Worm (Caenorhabditis elegans) whole organism, L2 larva: Measurements from ENCODE around the gene F26A1.1.

Source experiments
- blmp-1 ChIP-seq: sonication (generic microtip); optimal IDR thresholded peaks from 2 replicates; lab custom pipeline; 2017; ENCODE audit warnings: missing genetic modification characterization, mild to moderate bottlenecking, missing compliant biosample characterization, antibody characterized with exemption, moderate library complexity; ENCODE audit not compliant: insufficient read depth
- ceh-82 ChIP-seq: fragments of 150-350 bp; optimal IDR thresholded peaks from 2 replicates; lab custom pipeline; 2014; ENCODE audit warnings: missing biosample characterization, missing genetic modification characterization
- elt-1 ChIP-seq: fragments of 150-350 bp; optimal IDR thresholded peaks from 2 replicates; lab custom pipeline; 2014; ENCODE audit warnings: missing biosample characterization, missing genetic modification characterization
- lin-13 ChIP-seq: fragments of 150-350 bp; optimal IDR thresholded peaks from 2 replicates; lab custom pipeline; 2014; ENCODE audit warnings: missing biosample characterization, missing genetic modification reagents, missing genetic modification characterization
- mdl-1 ChIP-seq, 2 experiments: fragments of 150-350 bp in 1 of 2; sonication (generic microtip) in 1 of 2; optimal IDR thresholded peaks; 2 replicates each; lab custom pipeline; 2017; ENCODE audit warnings: missing biosample characterization in 2 of 2, missing genetic modification characterization in 2 of 2
- nhr-11 ChIP-seq: fragments of 150-350 bp; optimal IDR thresholded peaks from 2 replicates; lab custom pipeline; 2014; ENCODE audit warnings: missing biosample characterization, missing genetic modification characterization
- nhr-21 ChIP-seq: fragments of 150-350 bp; optimal IDR thresholded peaks from 2 replicates; lab custom pipeline; 2014; ENCODE audit warnings: missing biosample characterization, missing genetic modification characterization
- nhr-23 ChIP-seq: fragments of 150-350 bp; optimal IDR thresholded peaks from 2 replicates; lab custom pipeline; 2014; ENCODE audit warnings: missing biosample characterization, missing genetic modification reagents, missing genetic modification characterization
- skn-1 ChIP-seq: sonication (generic microtip); optimal IDR thresholded peaks from 2 replicates; lab custom pipeline; 2017; ENCODE audit warnings: missing biosample characterization, missing genetic modification characterization
- unc-39 ChIP-seq: fragments of 150-350 bp; optimal IDR thresholded peaks from 2 replicates; lab custom pipeline; 2014; ENCODE audit warnings: missing biosample characterization, missing genetic modification characterization
- zag-1 ChIP-seq: fragments of 150-350 bp; optimal IDR thresholded peaks from 2 replicates; lab custom pipeline; 2014; ENCODE audit warnings: missing biosample characterization, missing genetic modification characterization
- ztf-11 ChIP-seq: sonication (generic microtip); optimal IDR thresholded peaks from 2 replicates; lab custom pipeline; 2017; ENCODE audit warnings: missing biosample characterization, missing genetic modification characterization
- ztf-4 ChIP-seq: fragments of 150-350 bp; optimal IDR thresholded peaks from 2 replicates; lab custom pipeline; 2014; ENCODE audit warnings: missing biosample characterization, missing genetic modification characterization

DNA sequence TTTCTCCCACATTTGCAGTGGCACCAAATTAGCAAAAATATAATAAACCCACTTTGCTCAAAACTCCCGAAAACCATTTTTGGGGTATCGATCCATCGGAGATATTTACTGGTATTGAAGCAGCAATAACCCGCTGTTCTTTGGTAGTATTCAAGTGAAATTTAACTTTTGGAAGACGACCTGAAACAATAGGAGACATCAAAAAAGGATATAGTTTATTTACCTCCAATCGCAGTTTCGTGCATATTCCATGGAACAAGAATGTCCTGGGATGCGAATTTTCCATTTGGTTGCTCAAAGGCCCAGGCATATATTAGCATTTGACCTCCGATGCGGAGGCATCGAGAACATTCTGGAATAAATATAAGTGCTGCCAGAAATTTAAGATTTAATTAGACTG lies 23.1 kb downstream of the F26A1.1 start:
- TF ChIP-seq nhr-11 (tag; lab: Kevin White, UChicago) = no peak
- TF ChIP-seq lin-13 = no peak
- no peak for TF ChIP-seq zag-1 (tag; lab: Kevin White, UChicago)
- no peak for TF ChIP-seq blmp-1 (tag; lab: Kevin White, UChicago)
- no peak for TF ChIP-seq elt-1 (tag; lab: Kevin White, UChicago)
- TF ChIP-seq ceh-82 (tag; lab: Kevin White, UChicago) = no peak
- TF ChIP-seq ztf-4 (tag; lab: Kevin White, UChicago) = no peak
- TF ChIP-seq skn-1 (tag; lab: Kevin White, UChicago) = no peak
- no peak for TF ChIP-seq ztf-11 (tag; lab: Kevin White, UChicago)
- TF ChIP-seq unc-39 (tag; lab: Kevin White, UChicago) = no peak
- TF ChIP-seq mdl-1 (tag; optimal IDR thresholded peaks at IDR 0.05; lab: Kevin White, UChicago) = no peak
- TF ChIP-seq nhr-23 (tag; lab: Kevin White, UChicago) = no peak
- TF ChIP-seq nhr-21 = no peak
